Worm (Caenorhabditis elegans): ENCODE measurements around the gene Y54G2A.57.

ce11 chrIV:3016202-3016601, 46.5 kb downstream of the Y54G2A.57 start:
- TF ChIP-seq fkh-10 (GFP tag; optimal IDR thresholded peaks at IDR 0.05) (no peak), ama-1 (optimal IDR thresholded peaks at IDR 0.05) (no peak), nfya-1 (tag; optimal IDR thresholded peaks at IDR 0.05) (no peak), ceh-9 (tag; optimal IDR thresholded peaks at IDR 0.05) (no peak), dmd-4 (tag; optimal IDR thresholded peaks at IDR 0.05; ENCODE audit: borderline replicate concordance) (no peak), dve-1 (tag; optimal IDR thresholded peaks at IDR 0.05) (no peak), ceh-18 (tag; optimal IDR thresholded peaks at IDR 0.05) (no peak), ceh-24 (tag; optimal IDR thresholded peaks at IDR 0.05) (no peak), ceh-30 (tag; optimal IDR thresholded peaks at IDR 0.05) (no peak)
